Fruit fly (Drosophila melanogaster) Kc167 (cell line): ENCODE measurements around the gene Rpt6R.

Experiments used
- Myc ChIP-seq: fragments of >200 bp; optimal IDR thresholded peaks from 2 replicates; lab custom pipeline; 2017; ENCODE audit warnings: missing external identifiers
- Sin3A ChIP-seq: fragments of >200 bp; optimal IDR thresholded peaks from 2 replicates; lab custom pipeline; 2018; ENCODE audit warnings: missing external identifiers
- h ChIP-seq: fragments of >200 bp; optimal IDR thresholded peaks from 3 replicates; lab custom pipeline; 2018; ENCODE audit warnings: missing external identifiers
- insv ChIP-seq: fragments of >200 bp; optimal IDR thresholded peaks from 3 replicates; lab custom pipeline; 2018; ENCODE audit warnings: missing external identifiers
- psq ChIP-seq: fragments of >200 bp; optimal IDR thresholded peaks from 2 replicates; lab custom pipeline; 2017; ENCODE audit warnings: missing external identifiers
- ttk ChIP-seq: sonication (Bioruptor generic); optimal IDR thresholded peaks from 2 replicates; lab custom pipeline; 2017; ENCODE audit warnings: missing external identifiers

The Rpt6R gene

dm6 chr3R:30552548-30552947, 30.9 kb downstream of the Rpt6R start:
- no peak for TF ChIP-seq Sin3A (lab: Kevin White, UChicago)

DNA sequence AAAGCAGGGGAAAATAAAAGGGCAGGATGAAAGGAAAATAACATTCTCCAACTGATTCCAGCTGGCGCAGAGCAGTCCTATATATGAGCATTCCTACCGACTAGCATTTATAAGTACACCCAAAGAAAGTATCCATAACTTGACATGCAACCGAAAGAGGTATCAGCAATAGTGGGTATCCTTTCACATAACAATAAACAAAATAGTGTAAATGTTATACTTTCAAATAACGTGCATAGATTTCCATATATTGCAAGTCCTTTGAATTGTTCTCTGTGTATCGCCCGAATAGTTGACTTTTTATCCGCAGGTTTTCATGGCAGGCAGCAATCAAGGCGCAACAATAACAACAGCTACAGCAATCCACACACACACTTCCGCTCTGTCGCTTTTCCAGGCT, 33.5 kb downstream of the Rpt6R start:
- TF ChIP-seq ttk (no peak), Sin3A (lab: Kevin White, UChicago) (no peak)

- TF ChIP-seq psq: no peak
- TF ChIP-seq Myc: no peak
- no peak for TF ChIP-seq h (lab: Kevin White, UChicago)
- no peak for TF ChIP-seq Sin3A (lab: Kevin White, UChicago)
- TF ChIP-seq ttk: no peak
- TF ChIP-seq insv (lab: Kevin White, UChicago): no peak
These were observed 38.5 kb downstream of the Rpt6R start for dm6 chr3R:30544974-30545373.

DNA sequence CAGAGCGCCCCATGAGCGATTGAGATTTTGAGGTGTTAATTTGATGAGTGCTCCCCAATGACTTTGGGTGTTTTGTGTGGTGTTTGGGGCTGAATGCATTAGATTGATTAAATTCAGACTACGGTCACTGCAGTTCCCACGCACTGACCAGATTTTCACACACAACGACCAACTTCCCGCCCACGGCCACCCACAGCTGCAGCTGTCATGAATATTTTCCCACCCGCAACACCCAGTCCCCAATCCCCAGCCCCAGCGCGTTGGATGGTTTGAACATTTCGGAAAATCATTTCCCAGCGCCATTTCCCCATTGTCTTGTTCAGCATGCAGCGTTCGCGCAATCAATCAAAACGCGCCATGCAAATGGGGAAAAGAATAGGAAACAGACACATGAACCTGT, 42.0 kb downstream of the Rpt6R start:
- TF ChIP-seq insv (lab: Kevin White, UChicago) (no peak), h (lab: Kevin White, UChicago) (no peak), Myc (no peak), Sin3A (lab: Kevin White, UChicago) (no peak), psq (no peak), ttk (no peak)

DNA sequence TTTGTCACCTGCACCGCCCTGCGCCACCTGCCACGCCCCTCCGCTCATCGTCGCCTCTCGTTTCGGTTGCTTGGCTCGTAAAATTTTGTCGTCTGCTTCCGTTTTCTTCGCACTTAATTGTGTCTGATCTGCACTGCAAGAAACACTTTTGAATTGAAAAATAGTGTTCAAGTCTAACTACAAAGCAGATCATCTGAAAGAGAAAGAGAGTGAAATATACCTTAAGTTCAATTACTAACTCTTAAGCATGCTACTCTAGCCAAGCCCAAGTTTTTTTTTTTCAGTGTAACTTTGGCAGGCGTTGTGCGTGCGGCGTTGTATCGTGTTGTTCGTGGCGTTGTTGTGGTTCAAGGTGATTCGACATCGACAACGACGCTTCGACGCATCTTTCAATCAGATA, 43.3 kb downstream of the Rpt6R start:
- TF ChIP-seq Sin3A (lab: Kevin White, UChicago): no peak
- TF ChIP-seq h (lab: Kevin White, UChicago): no peak
- no peak for TF ChIP-seq psq
- no peak for TF ChIP-seq insv (lab: Kevin White, UChicago)
- no peak for TF ChIP-seq ttk
- no peak for TF ChIP-seq Myc

dm6 chr3R:30536919-30537318, 46.6 kb downstream of the Rpt6R start:
- TF ChIP-seq Myc: no peak
- TF ChIP-seq psq: no peak
- no peak for TF ChIP-seq insv (lab: Kevin White, UChicago)
- TF ChIP-seq Sin3A (lab: Kevin White, UChicago): no peak
- no peak for TF ChIP-seq ttk
- TF ChIP-seq h (lab: Kevin White, UChicago): no peak

- no peak for TF ChIP-seq ttk
- TF ChIP-seq insv (lab: Kevin White, UChicago): no peak
- no peak for TF ChIP-seq h (lab: Kevin White, UChicago)
- no peak for TF ChIP-seq psq
- no peak for TF ChIP-seq Myc
- TF ChIP-seq Sin3A (lab: Kevin White, UChicago): no peak
These were observed 47.1 kb downstream of the Rpt6R start for dm6 chr3R:30536432-30536831.

- TF ChIP-seq h (lab: Kevin White, UChicago) (no peak), Sin3A (lab: Kevin White, UChicago) (no peak), psq (no peak), insv (lab: Kevin White, UChicago) (no peak), Myc (no peak), ttk (no peak)
These were observed 49.1 kb downstream of the Rpt6R start for dm6 chr3R:30534444-30534843.
